Worm (Caenorhabditis elegans): Measurements from ENCODE around the gene srsx-24.

Gene srsx-24

DNA sequence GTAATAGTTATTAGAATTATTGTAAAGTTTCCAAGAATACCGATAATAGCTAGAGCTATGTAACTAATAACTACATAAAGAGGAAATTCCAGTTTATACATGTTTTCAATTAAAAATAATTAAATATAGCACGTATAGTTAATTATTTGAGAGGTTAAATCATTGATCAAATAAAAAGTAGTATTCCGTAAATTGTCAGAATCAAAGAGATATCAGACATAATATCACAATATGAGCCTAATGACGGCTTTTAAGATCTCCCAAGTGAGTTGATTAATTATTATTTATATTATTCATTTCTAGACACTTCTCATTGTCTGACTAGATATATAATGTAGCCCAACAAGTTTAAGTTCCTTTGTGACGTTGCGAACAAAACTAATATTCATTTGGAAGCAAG, at the start of gene srsx-24:
srsx-24 (minus strand) TSS at position 101 of the 400 bp plus-strand sequence.
- TF ChIP-seq nhr-76 (tag; optimal IDR thresholded peaks at IDR 0.05) = no peak
- TF ChIP-seq ceh-8 (GFP tag; optimal IDR thresholded peaks at IDR 0.05) = peak; percentile 40
- TF ChIP-seq lir-3 (tag; optimal IDR thresholded peaks at IDR 0.05; ENCODE audit: poor library complexity) = no peak

DNA sequence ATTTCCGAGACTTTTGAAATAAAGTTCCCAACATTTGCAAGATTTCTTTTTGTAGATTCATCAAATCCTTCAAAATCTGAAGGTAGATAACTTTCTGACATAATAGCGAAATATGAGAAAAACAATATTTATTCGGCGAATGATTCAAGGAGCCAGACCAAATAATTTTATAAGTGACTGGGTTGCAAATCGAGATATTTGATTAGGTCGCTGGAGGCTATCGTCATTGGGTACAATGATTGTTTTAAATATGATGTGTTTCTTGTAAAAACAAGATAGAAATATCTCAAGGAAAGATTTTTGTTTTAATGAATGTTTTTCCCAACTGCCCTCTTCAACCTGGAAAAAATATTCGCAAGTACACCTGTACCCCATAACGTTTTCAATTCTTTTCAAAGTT, 49.6 kb upstream of the srsx-24 start, which contains the start of gene srw-69:
srw-69 (minus strand) TSS at position 101 of the 400 bp plus-strand sequence.
- no peak for TF ChIP-seq zip-4 (GFP tag; optimal IDR thresholded peaks at IDR 0.05)
- no peak for TF ChIP-seq snpc-4 (tag; optimal IDR thresholded peaks at IDR 0.05)
- no peak for TF ChIP-seq Y116A8C.19 (tag; optimal IDR thresholded peaks at IDR 0.05; ENCODE audit: borderline replicate concordance)
- no peak for TF ChIP-seq egl-13 (tag; optimal IDR thresholded peaks at IDR 0.05)
- no peak for TF ChIP-seq swsn-7 (tag; optimal IDR thresholded peaks at IDR 0.05)
- TF ChIP-seq fkh-8 (tag; optimal IDR thresholded peaks at IDR 0.05) = no peak
- TF ChIP-seq ztf-11 (tag; optimal IDR thresholded peaks at IDR 0.05) = no peak
- no peak for TF ChIP-seq lsy-2 (tag; optimal IDR thresholded peaks at IDR 0.05)
- TF ChIP-seq ztf-4 (tag; optimal IDR thresholded peaks at IDR 0.05) = no peak
- no peak for TF ChIP-seq mdl-1 (tag; optimal IDR thresholded peaks at IDR 0.05)
- no peak for TF ChIP-seq nhr-237 (tag; optimal IDR thresholded peaks at IDR 0.05)
- no peak for TF ChIP-seq nhr-77 (tag; optimal IDR thresholded peaks at IDR 0.05)
- no peak for TF ChIP-seq mef-2 (tag; optimal IDR thresholded peaks at IDR 0.05)

- TF ChIP-seq nhr-47 (tag; optimal IDR thresholded peaks at IDR 0.05) (no peak), nhr-71 (tag; optimal IDR thresholded peaks at IDR 0.05) (no peak), unc-62 (GFP tag; optimal IDR thresholded peaks at IDR 0.05) (no peak), ceh-8 (GFP tag; optimal IDR thresholded peaks at IDR 0.05) (no peak), zip-4 (GFP tag; optimal IDR thresholded peaks at IDR 0.05) (no peak), lin-39 (tag; optimal IDR thresholded peaks at IDR 0.05) (no peak), aha-1 (tag; optimal IDR thresholded peaks at IDR 0.05) (no peak), dsc-1 (tag; optimal IDR thresholded peaks at IDR 0.05) (no peak), efl-3 (GFP tag; optimal IDR thresholded peaks at IDR 0.05) (no peak), mab-9 (GFP tag; IDR thresholded peaks at IDR 0.05) (no peak), egl-13 (tag; optimal IDR thresholded peaks at IDR 0.05) (no peak), sup-37 (GFP tag; optimal IDR thresholded peaks at IDR 0.05) (no peak), unc-86 (tag; optimal IDR thresholded peaks at IDR 0.05) (no peak), aly-2 (tag; optimal IDR thresholded peaks at IDR 0.05) (no peak)
These were observed 47.3 kb upstream of the srsx-24 start, which contains the start of gene srw-68 for ce11 chrV:7426594-7426993. Gene srw-68, minus strand, starts transcription at chrV:7426694.

DNA sequence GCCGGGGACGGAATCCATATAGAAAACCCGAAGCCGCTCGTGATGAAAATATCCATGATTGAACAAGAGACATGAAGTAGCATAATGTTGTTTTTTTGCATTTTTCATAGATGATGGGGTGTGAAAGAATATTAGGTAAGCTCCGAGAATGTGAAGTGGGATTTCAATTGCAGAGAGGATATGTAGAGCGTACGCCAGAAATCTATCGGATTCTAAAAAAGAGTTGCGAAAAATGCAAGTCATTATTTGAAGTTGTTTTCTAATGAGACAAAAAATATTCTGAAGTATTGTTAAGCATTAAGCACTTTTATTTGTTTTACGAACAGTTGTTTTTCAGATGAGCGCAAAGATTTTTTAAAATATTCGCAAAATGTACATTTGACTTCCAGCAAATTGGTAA, 45.1 kb upstream of the srsx-24 start, which contains the start of gene F18E3.10:
F18E3.10 (minus strand) TSS at position 101 of the 400 bp plus-strand sequence.
- TF ChIP-seq ama-1 (optimal IDR thresholded peaks at IDR 0.05) = no peak
- no peak for TF ChIP-seq lin-39 (tag; optimal IDR thresholded peaks at IDR 0.05)
- TF ChIP-seq C34B4.2 (tag; optimal IDR thresholded peaks at IDR 0.05) = no peak
- TF ChIP-seq lsy-2 (tag; optimal IDR thresholded peaks at IDR 0.05) = no peak
- no peak for TF ChIP-seq nhr-77 (tag; optimal IDR thresholded peaks at IDR 0.05)
- no peak for TF ChIP-seq rnt-1 (tag; optimal IDR thresholded peaks at IDR 0.05)
- no peak for TF ChIP-seq vab-15 (tag; optimal IDR thresholded peaks at IDR 0.05)

- TF ChIP-seq snu-23 (GFP tag; optimal IDR thresholded peaks at IDR 0.05) (no peak), nhr-76 (tag; optimal IDR thresholded peaks at IDR 0.05) (no peak), ces-1 (GFP tag; optimal IDR thresholded peaks at IDR 0.05) (no peak), ceh-90 (tag; optimal IDR thresholded peaks at IDR 0.05) (no peak), egl-27 (tag; optimal IDR thresholded peaks at IDR 0.05) (no peak), nhr-19 (GFP tag; conservative IDR thresholded peaks at IDR 0.05) (no peak), elt-2 (tag; optimal IDR thresholded peaks at IDR 0.05) (no peak), alr-1 (tag; optimal IDR thresholded peaks at IDR 0.05; ENCODE audit: borderline replicate concordance) (no peak), mab-9 (GFP tag; IDR thresholded peaks at IDR 0.05) (no peak), mef-2 (tag; optimal IDR thresholded peaks at IDR 0.05) (no peak), ceh-63 (GFP tag; optimal IDR thresholded peaks at IDR 0.05) (no peak), fkh-4 (tag; optimal IDR thresholded peaks at IDR 0.05; ENCODE audit: borderline replicate concordance) (no peak), unc-30 (tag; optimal IDR thresholded peaks at IDR 0.05) (no peak), skn-1 (tag; optimal IDR thresholded peaks at IDR 0.05) (no peak), snpc-4 (tag; optimal IDR thresholded peaks at IDR 0.05) (no peak), unc-130 (tag; optimal IDR thresholded peaks at IDR 0.05) (no peak), lsy-2 (tag; optimal IDR thresholded peaks at IDR 0.05) (no peak), pax-3 (tag; optimal IDR thresholded peaks at IDR 0.05) (no peak), aly-2 (tag; optimal IDR thresholded peaks at IDR 0.05) (no peak)
These were observed 40.9 kb upstream of the srsx-24 start, which contains the start of gene srxa-4 for ce11 chrV:7420162-7420561. Gene srxa-4, plus strand, starts transcription at chrV:7420462.
